Worm (Caenorhabditis elegans): ENCODE data around the gene K02D10.4.
A peak's percentile ranks its signal among the peaks of the same experiment; 100 is the strongest.

The K02D10.4 gene

DNA sequence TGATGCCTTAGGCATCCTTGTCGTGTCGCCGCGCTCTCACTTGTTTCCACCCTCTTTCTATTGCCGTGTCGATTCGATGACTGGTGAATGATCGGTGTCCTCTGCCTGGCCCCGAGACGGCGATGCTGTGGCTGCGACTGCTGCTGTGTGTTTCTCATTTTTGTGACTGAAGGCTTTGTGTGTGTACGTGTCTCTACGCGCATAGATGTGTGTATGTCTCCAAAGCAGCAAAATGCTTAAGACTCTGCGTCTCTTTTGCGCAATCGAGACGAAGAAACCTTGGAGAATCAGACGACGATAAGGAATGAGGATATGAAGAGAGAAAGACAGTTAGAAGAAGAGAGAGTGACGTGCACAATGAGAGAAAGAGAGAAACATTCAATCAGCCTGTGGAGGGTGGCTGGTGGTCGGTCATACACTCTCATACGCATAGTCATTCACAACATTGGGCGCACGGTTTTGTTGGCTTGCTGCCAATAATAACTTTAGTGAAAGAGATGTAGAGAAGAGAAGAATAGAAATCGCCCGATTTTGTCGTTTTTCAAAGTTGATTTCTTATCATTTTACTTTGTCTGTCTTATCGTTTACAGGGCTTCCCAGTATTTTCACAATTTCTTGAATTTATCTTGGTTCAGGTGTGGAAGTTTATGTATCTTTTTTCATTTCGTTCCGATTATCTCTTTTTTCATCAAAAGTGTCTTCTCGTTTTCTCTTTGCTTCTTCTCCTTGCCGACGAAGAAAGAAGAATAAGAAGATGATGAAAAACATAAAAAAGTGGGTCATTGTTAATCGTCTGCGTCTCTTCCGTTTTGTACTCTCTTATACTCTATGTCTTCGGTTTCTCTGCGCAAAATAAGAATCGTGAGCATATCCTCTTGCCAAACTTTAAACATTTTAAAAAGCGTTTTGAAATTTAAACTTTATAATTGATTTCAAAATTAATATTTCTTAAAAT is 22.3 kb upstream of the K02D10.4 start (continued):
- TF ChIP-seq lin-13 (GFP tag; optimal IDR thresholded peaks at IDR 0.05) (peak; percentile 93), zip-11 (GFP tag; IDR thresholded peaks at IDR 0.05) (no peak), duxl-1 (tag; optimal IDR thresholded peaks at IDR 0.05; ENCODE audit: poor library complexity) (peak; percentile 57), nhr-48 (tag; optimal IDR thresholded peaks at IDR 0.05) (peak; percentile 95), aly-2 (tag; optimal IDR thresholded peaks at IDR 0.05) (no peak), F10B5.3 (tag; optimal IDR thresholded peaks at IDR 0.05) (peak; percentile 69), dmd-8 (GFP tag; IDR thresholded peaks at IDR 0.05) (no peak), Y5F2A.4 (GFP tag; optimal IDR thresholded peaks at IDR 0.05) (no peak), F44E2.7 (GFP tag; IDR thresholded peaks at IDR 0.05) (no peak), nhr-76 (tag; optimal IDR thresholded peaks at IDR 0.05) (no peak)

DNA sequence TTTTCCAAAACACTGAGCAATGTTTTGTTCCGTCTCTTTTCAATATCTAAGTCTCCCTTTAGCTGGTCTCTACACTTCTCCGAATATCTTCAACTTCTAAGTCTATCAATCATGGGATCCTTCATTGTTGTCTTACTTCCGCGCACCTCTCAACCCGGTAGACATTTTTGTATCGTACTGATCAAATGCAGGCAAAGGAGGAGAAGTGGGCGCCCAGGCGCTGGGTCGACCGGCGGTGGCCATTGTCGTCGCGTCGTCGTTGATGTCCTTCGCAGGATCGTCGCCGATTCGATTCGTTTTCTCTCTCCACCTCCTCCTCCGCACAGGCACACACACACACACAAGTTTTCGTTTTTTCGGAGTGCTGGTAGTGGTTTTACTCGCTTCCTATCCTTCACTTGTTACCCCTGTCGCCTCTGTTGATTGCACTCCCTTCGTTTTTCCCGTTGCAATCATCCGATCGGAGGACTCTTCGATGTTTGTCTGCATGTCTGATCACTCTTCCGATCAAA is 21.6 kb upstream of the K02D10.4 start:
- TF ChIP-seq lin-15B (tag; optimal IDR thresholded peaks at IDR 0.05) (no peak), pha-4 (GFP tag; IDR thresholded peaks at IDR 0.05) (no peak), pha-4 (tag; optimal IDR thresholded peaks at IDR 0.05) (no peak), F10B5.3 (tag; optimal IDR thresholded peaks at IDR 0.05) (no peak), zfp-2 (tag; optimal IDR thresholded peaks at IDR 0.05) (no peak), daf-12 (tag; optimal IDR thresholded peaks at IDR 0.05) (no peak), zag-1 (tag; optimal IDR thresholded peaks at IDR 0.05) (no peak), madf-5 (GFP tag; IDR thresholded peaks at IDR 0.05) (no peak), aha-1 (tag) (peak; percentile 94), mxl-2 (GFP tag; conservative IDR thresholded peaks at IDR 0.05) (0 out of 2 replicates have a peak, but pooled peaks have one; percentile 39), spr-3 (GFP tag; optimal IDR thresholded peaks at IDR 0.05) (no peak), set-16 (GFP tag; IDR thresholded peaks at IDR 0.05) (peak; percentile 78; the same call in 1 of the 2 replicates), unc-62 (GFP tag; optimal IDR thresholded peaks at IDR 0.05 in 1 of 2) (peak in 1 of 2 experiments; percentile 40), unc-62 (tag; optimal IDR thresholded peaks at IDR 0.05) (no peak), mes-2 (tag; optimal IDR thresholded peaks at IDR 0.05; ENCODE audit: poor library complexity, severe bottlenecking) (no peak), snpc-4 (tag; optimal IDR thresholded peaks at IDR 0.05) (no peak), hlh-11 (tag; optimal IDR thresholded peaks at IDR 0.05) (no peak), daf-8 (GFP tag; IDR thresholded peaks at IDR 0.05) (no peak)

DNA sequence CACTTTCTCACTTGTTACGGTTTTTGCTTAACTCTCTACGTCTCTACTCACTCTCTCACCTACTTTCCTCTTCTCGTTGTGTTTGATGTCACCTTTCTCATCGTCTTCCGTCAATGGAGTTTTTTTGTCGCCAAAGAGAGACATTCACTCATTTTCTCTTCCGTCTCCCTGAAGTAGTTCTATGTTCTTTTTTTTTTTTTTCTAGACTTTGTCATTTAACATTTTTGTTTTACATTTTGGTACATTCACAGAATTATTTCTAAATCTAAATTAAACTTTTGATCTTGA is 20.9 kb upstream of the K02D10.4 start:
- no peak for TF ChIP-seq mep-1 (tag; optimal IDR thresholded peaks at IDR 0.05)
- no peak for TF ChIP-seq daf-12 (tag; optimal IDR thresholded peaks at IDR 0.05)
- no peak for TF ChIP-seq tra-1 (GFP tag; IDR thresholded peaks at IDR 0.05)
- no peak for TF ChIP-seq spr-3 (GFP tag; optimal IDR thresholded peaks at IDR 0.05)
- TF ChIP-seq sdz-12 (GFP tag; optimal IDR thresholded peaks at IDR 0.05): no peak
- no peak for TF ChIP-seq attf-4 (tag; optimal IDR thresholded peaks at IDR 0.05)
- TF ChIP-seq Y75B8A.6 (GFP tag; IDR thresholded peaks at IDR 0.05): no peak
- no peak for TF ChIP-seq vab-7 (GFP tag; IDR thresholded peaks at IDR 0.05)
- TF ChIP-seq duxl-1 (tag; optimal IDR thresholded peaks at IDR 0.05; ENCODE audit: poor library complexity): no peak
- TF ChIP-seq cey-2 (tag; optimal IDR thresholded peaks at IDR 0.05; ENCODE audit: borderline replicate concordance, insufficient read depth): no peak
- no peak for TF ChIP-seq madf-9 (GFP tag; conservative IDR thresholded peaks at IDR 0.05)
- TF ChIP-seq set-16 (GFP tag; IDR thresholded peaks at IDR 0.05): no peak
- no peak for TF ChIP-seq D1046.2 (GFP tag; IDR thresholded peaks at IDR 0.05)
- no peak for TF ChIP-seq lim-7 (GFP tag; IDR thresholded peaks at IDR 0.05)
- TF ChIP-seq daf-16 (GFP tag; optimal IDR thresholded peaks at IDR 0.05): no peak
- TF ChIP-seq daf-16 (tag; optimal IDR thresholded peaks at IDR 0.05): no peak
- TF ChIP-seq mxl-2 (GFP tag; conservative IDR thresholded peaks at IDR 0.05): no peak
- TF ChIP-seq R02D3.7 (tag; optimal IDR thresholded peaks at IDR 0.05): no peak
- no peak for TF ChIP-seq unc-62 (GFP tag; optimal IDR thresholded peaks at IDR 0.05 in 1 of 2)
- no peak for TF ChIP-seq unc-62 (tag; optimal IDR thresholded peaks at IDR 0.05)
- 0 out of 2 replicates have a peak, but pooled peaks have one; percentile 7 for TF ChIP-seq dmd-6 (GFP tag; IDR thresholded peaks at IDR 0.05)
- TF ChIP-seq nhr-28 (tag; optimal IDR thresholded peaks at IDR 0.05): peak; percentile 56
- TF ChIP-seq nhr-25 (tag; optimal IDR thresholded peaks at IDR 0.05; ENCODE audit: borderline replicate concordance, insufficient read depth): peak; percentile 17
- TF ChIP-seq fkh-10 (GFP tag; optimal IDR thresholded peaks at IDR 0.05): no peak
- peak; percentile 37 for TF ChIP-seq nhr-6 (tag; optimal IDR thresholded peaks at IDR 0.05)
- TF ChIP-seq zag-1 (tag; optimal IDR thresholded peaks at IDR 0.05): no peak
- TF ChIP-seq mes-2 (tag; optimal IDR thresholded peaks at IDR 0.05; ENCODE audit: poor library complexity, severe bottlenecking): peak; percentile 18
- TF ChIP-seq ctbp-1 (GFP tag; IDR thresholded peaks at IDR 0.05): no peak

Measured in whole organism, L4 larva.